Worm (Caenorhabditis elegans): Measurements from ENCODE around the gene F54E2.5.

ce11 chrV:2795998-2796397 is 19.9 kb downstream of the F54E2.5 start, which contains the start of gene F54E2.2:
- TF ChIP-seq nhr-48 (tag; optimal IDR thresholded peaks at IDR 0.05) (no peak), unc-62 (GFP tag; optimal IDR thresholded peaks at IDR 0.05 in 1 of 2) (no peak), unc-62 (tag; optimal IDR thresholded peaks at IDR 0.05) (no peak), D1046.2 (GFP tag; IDR thresholded peaks at IDR 0.05) (no peak), sdz-12 (GFP tag; optimal IDR thresholded peaks at IDR 0.05) (no peak), ceh-82 (tag; optimal IDR thresholded peaks at IDR 0.05) (no peak), zag-1 (tag; optimal IDR thresholded peaks at IDR 0.05) (no peak), fos-1 (tag; optimal IDR thresholded peaks at IDR 0.05) (no peak), nhr-77 (tag; optimal IDR thresholded peaks at IDR 0.05) (no peak), ztf-11 (tag; optimal IDR thresholded peaks at IDR 0.05) (no peak), nhr-6 (tag; optimal IDR thresholded peaks at IDR 0.05) (no peak)

Data from whole organism, L4 larva.